Worm (Caenorhabditis elegans): Measurements from ENCODE around the gene dsl-1.

DNA sequence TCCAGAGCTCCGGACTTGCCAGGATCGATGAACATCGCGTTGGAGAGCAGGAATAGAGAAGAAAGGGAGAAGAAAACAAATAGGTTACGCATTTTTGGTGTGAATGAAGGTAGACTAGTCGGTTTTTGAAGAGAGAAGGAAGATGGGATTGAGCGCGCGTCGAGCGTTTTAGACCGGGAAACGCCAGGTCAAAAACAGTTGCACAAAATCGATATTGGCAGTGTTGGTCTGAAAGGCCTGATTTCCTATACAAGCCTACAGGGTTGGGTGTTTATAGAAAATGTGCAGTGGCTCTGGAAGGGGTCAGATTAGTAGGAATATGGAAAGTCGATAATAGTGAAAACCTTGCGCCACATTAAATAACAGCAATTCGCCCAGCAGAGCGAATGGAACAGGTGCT is 3.0 kb downstream of the dsl-1 start, which contains the start of gene dsl-2:
- TF ChIP-seq aly-2 (tag; optimal IDR thresholded peaks at IDR 0.05) (no peak), nhr-237 (tag; optimal IDR thresholded peaks at IDR 0.05) (no peak), unc-62 (GFP tag; optimal IDR thresholded peaks at IDR 0.05) (no peak), ztf-11 (tag; optimal IDR thresholded peaks at IDR 0.05) (no peak), nhr-28 (tag; optimal IDR thresholded peaks at IDR 0.05) (no peak), elt-3 (tag; optimal IDR thresholded peaks at IDR 0.05) (no peak), elt-2 (tag; optimal IDR thresholded peaks at IDR 0.05) (no peak), nhr-25 (tag; optimal IDR thresholded peaks at IDR 0.05) (no peak), pha-4 (tag; optimal IDR thresholded peaks at IDR 0.05) (no peak)

Measured in whole organism, L3 larva.